Worm (Caenorhabditis elegans): ENCODE results near the gene T01H3.5.

ce11 chrII:7892761-7893272 is 13.4 kb downstream of the T01H3.5 start, which contains the start of gene ptc-1:
- no peak for TF ChIP-seq ztf-11 (tag; optimal IDR thresholded peaks at IDR 0.05)
- no peak for TF ChIP-seq mep-1 (tag; optimal IDR thresholded peaks at IDR 0.05)
- no peak for TF ChIP-seq nhr-2 (tag; optimal IDR thresholded peaks at IDR 0.05)
- no peak for TF ChIP-seq unc-39 (tag; optimal IDR thresholded peaks at IDR 0.05)
- no peak for TF ChIP-seq mls-2 (tag; optimal IDR thresholded peaks at IDR 0.05)
- TF ChIP-seq nhr-12 (tag; optimal IDR thresholded peaks at IDR 0.05), result no peak
- TF ChIP-seq nhr-237 (tag; optimal IDR thresholded peaks at IDR 0.05), result no peak
- TF ChIP-seq pha-4 (tag; optimal IDR thresholded peaks at IDR 0.05), result no peak
- no peak for TF ChIP-seq nhr-76 (tag; optimal IDR thresholded peaks at IDR 0.05)

Measured in whole organism, mixed stage, embryonic.